Comparison of ENCODE assay signal across 1 fruit fly cellular context in genomic region chr2L:7281430-7281829, dm6.
A peak's percentile ranks its signal among the peaks of the same experiment; 100 is the strongest.
TF ChIP-seq lines count a peak whose summit lies in the region.

No protein-coding gene starts in this region.

TF ChIP-seq in whole organism, embryonic, 481 proteins besides CTCF, POLR2A, EP300 and RAD21 (continued from another document and continues in another):
- peak; percentile 71 for TF ChIP-seq Sox102F (GFP tag; optimal IDR thresholded peaks at IDR 0.05; lab: Kevin White, UChicago)
- peak; percentile 11 for TF ChIP-seq Oli (tag; optimal IDR thresholded peaks at IDR 0.05; lab: Kevin White, UChicago)
- no peak for TF ChIP-seq odd (GFP tag; optimal IDR thresholded peaks at IDR 0.05; lab: Kevin White, UChicago)
- no peak for TF ChIP-seq pros (GFP tag; optimal IDR thresholded peaks at IDR 0.05; lab: Kevin White, UChicago)
- peak in 1 of 2 experiments; percentile 28 for TF ChIP-seq insv (GFP tag; optimal IDR thresholded peaks at IDR 0.05; lab: Kevin White, UChicago)
- no peak for TF ChIP-seq CG4282 (GFP tag; optimal IDR thresholded peaks at IDR 0.05; lab: Kevin White, UChicago)
- TF ChIP-seq chm (GFP tag; IDR thresholded peaks at IDR 0.05; lab: Robert Waterston, UW): no peak
- peak; percentile 44 for TF ChIP-seq CG12744 (GFP tag; optimal IDR thresholded peaks at IDR 0.05; lab: Kevin White, UChicago)
- no peak for TF ChIP-seq Taf1 (GFP tag; IDR thresholded peaks at IDR 0.05; lab: Robert Waterston, UW)
- peak; percentile 37 for TF ChIP-seq CG7786 (GFP tag; optimal IDR thresholded peaks at IDR 0.05; lab: Kevin White, UChicago)
- TF ChIP-seq bowl (GFP tag; IDR thresholded peaks at IDR 0.05; lab: Robert Waterston, UW): no peak
- TF ChIP-seq Hr51 (GFP tag; optimal IDR thresholded peaks at IDR 0.05; lab: Kevin White, UChicago): peak; percentile 46 to 47
- TF ChIP-seq HLH3B (GFP tag; IDR thresholded peaks at IDR 0.05; lab: Robert Waterston, UW): no peak
- TF ChIP-seq CG4360 (GFP tag; IDR thresholded peaks at IDR 0.05; lab: Robert Waterston, UW): no peak
- TF ChIP-seq fd96Cb (tag; optimal IDR thresholded peaks at IDR 0.05; lab: Kevin White, UChicago): peak; percentile 36
- no peak for TF ChIP-seq gcm (GFP tag; optimal IDR thresholded peaks at IDR 0.05; lab: Kevin White, UChicago)
- TF ChIP-seq CG30020 (tag; optimal IDR thresholded peaks at IDR 0.05; lab: Kevin White, UChicago): no peak
- TF ChIP-seq sug (tag; optimal IDR thresholded peaks at IDR 0.05; lab: Kevin White, UChicago): peak; percentile 61
- no peak for TF ChIP-seq Asciz (GFP tag; optimal IDR thresholded peaks at IDR 0.05; lab: Kevin White, UChicago)
- TF ChIP-seq CrebB (tag; optimal IDR thresholded peaks at IDR 0.05; lab: Kevin White, UChicago): no peak
- no peak for TF ChIP-seq Scr (GFP tag; IDR thresholded peaks at IDR 0.05; lab: Robert Waterston, UW; ENCODE audit: partially characterized antibody)
- no peak for TF ChIP-seq Nf-YB (GFP tag; optimal IDR thresholded peaks at IDR 0.05; lab: Kevin White, UChicago)
- TF ChIP-seq amos (GFP tag; IDR thresholded peaks at IDR 0.05; lab: Robert Waterston, UW; ENCODE audit: partially characterized antibody): peak; percentile 79
- peak; percentile 23 for TF ChIP-seq sd (tag; optimal IDR thresholded peaks at IDR 0.05; lab: Kevin White, UChicago)
- peak; percentile 34 for TF ChIP-seq CG9609 (GFP tag; optimal IDR thresholded peaks at IDR 0.05; lab: Kevin White, UChicago)
- TF ChIP-seq CG12659 (GFP tag; optimal IDR thresholded peaks at IDR 0.05; lab: Kevin White, UChicago): peak; percentile 29
- TF ChIP-seq sna (GFP tag; IDR thresholded peaks at IDR 0.05; lab: Robert Waterston, UW; ENCODE audit: partially characterized antibody): no peak
- TF ChIP-seq nmo (GFP tag; optimal IDR thresholded peaks at IDR 0.05; lab: Kevin White, UChicago): peak; percentile 64
- no peak for TF ChIP-seq Atf6 (GFP tag; IDR thresholded peaks at IDR 0.05; lab: Robert Waterston, UW)
- peak; percentile 27; the same call in 1 of the 2 replicates for TF ChIP-seq esg (GFP tag; conservative IDR thresholded peaks at IDR 0.05; lab: Robert Waterston, UW)
- TF ChIP-seq lab (GFP tag; optimal IDR thresholded peaks at IDR 0.05; lab: Kevin White, UChicago): no peak
- TF ChIP-seq CG18262 (tag; optimal IDR thresholded peaks at IDR 0.05; lab: Kevin White, UChicago): peak; percentile 43
- TF ChIP-seq CG1647 (GFP tag; optimal IDR thresholded peaks at IDR 0.05; lab: Kevin White, UChicago): peak; percentile 39
- TF ChIP-seq Gug (GFP tag; IDR thresholded peaks at IDR 0.05; lab: Robert Waterston, UW): peak; percentile 71
- no peak for TF ChIP-seq hth (optimal IDR thresholded peaks at IDR 0.05; lab: Kevin White, UChicago)
- peak; percentile 73 for TF ChIP-seq lmd (GFP tag; IDR thresholded peaks at IDR 0.05; lab: Robert Waterston, UW)
- TF ChIP-seq Jarid2 (GFP tag; optimal IDR thresholded peaks at IDR 0.05; lab: Kevin White, UChicago): peak; percentile 75
- no peak for TF ChIP-seq br (optimal IDR thresholded peaks at IDR 0.05; lab: Kevin White, UChicago)
- TF ChIP-seq CG6683 (GFP tag; optimal IDR thresholded peaks at IDR 0.05; lab: Kevin White, UChicago): no peak
- peak; percentile 43 for TF ChIP-seq CG18619 (GFP tag; optimal IDR thresholded peaks at IDR 0.05; lab: Kevin White, UChicago)
- TF ChIP-seq exex (tag; optimal IDR thresholded peaks at IDR 0.05; lab: Kevin White, UChicago): no peak
- TF ChIP-seq ftz-f1 (GFP tag; optimal IDR thresholded peaks at IDR 0.05; lab: Kevin White, UChicago): no peak
- TF ChIP-seq CG10431 (GFP tag; optimal IDR thresholded peaks at IDR 0.05; lab: Kevin White, UChicago): no peak
- peak; percentile 35 for TF ChIP-seq CG2678 (tag; optimal IDR thresholded peaks at IDR 0.05; lab: Kevin White, UChicago)
- TF ChIP-seq pnt (GFP tag; optimal IDR thresholded peaks at IDR 0.05; lab: Kevin White, UChicago): peak; percentile 74
- peak; percentile 44 for TF ChIP-seq CG17912 (GFP tag; optimal IDR thresholded peaks at IDR 0.05; lab: Kevin White, UChicago)
- TF ChIP-seq Dad (GFP tag; optimal IDR thresholded peaks at IDR 0.05; lab: Kevin White, UChicago): peak; percentile 56
- TF ChIP-seq aop (GFP tag; IDR thresholded peaks at IDR 0.05; lab: Robert Waterston, UW): no peak
- peak; percentile 99 for TF ChIP-seq Ets65A (GFP tag; lab: Kevin White, UChicago)
- peak; percentile 74 for TF ChIP-seq vvl (GFP tag; IDR thresholded peaks at IDR 0.05; lab: Robert Waterston, UW)
- peak; percentile 31; the same call in 1 of the 2 replicates for TF ChIP-seq bbx (GFP tag; IDR thresholded peaks at IDR 0.05; lab: Robert Waterston, UW; ENCODE audit: partially characterized antibody)
- TF ChIP-seq CG2120 (GFP tag; optimal IDR thresholded peaks at IDR 0.05; lab: Kevin White, UChicago): peak; percentile 60
- no peak for TF ChIP-seq schlank (tag; optimal IDR thresholded peaks at IDR 0.05; lab: Kevin White, UChicago)
- TF ChIP-seq Hmx (GFP tag; optimal IDR thresholded peaks at IDR 0.05; lab: Kevin White, UChicago): no peak
- TF ChIP-seq p53 (GFP tag; optimal IDR thresholded peaks at IDR 0.05; lab: Kevin White, UChicago): peak; percentile 61
- peak; percentile 45; the same call in 1 of the 2 replicates for TF ChIP-seq Xrp1 (GFP tag; IDR thresholded peaks at IDR 0.05; lab: Robert Waterston, UW)
- peak; percentile 65 for TF ChIP-seq stwl (tag; optimal IDR thresholded peaks at IDR 0.05; lab: Kevin White, UChicago)
- TF ChIP-seq ewg (GFP tag; optimal IDR thresholded peaks at IDR 0.05; lab: Kevin White, UChicago): peak; percentile 23
- TF ChIP-seq CG11695 (GFP tag; IDR thresholded peaks at IDR 0.05; lab: Robert Waterston, UW): no peak
- no peak for TF ChIP-seq D19B (GFP tag; optimal IDR thresholded peaks at IDR 0.05; lab: Kevin White, UChicago)
- TF ChIP-seq zfh2 (GFP tag; optimal IDR thresholded peaks at IDR 0.05; lab: Kevin White, UChicago): peak; percentile 18
- TF ChIP-seq CG5180 (GFP tag; optimal IDR thresholded peaks at IDR 0.05; lab: Kevin White, UChicago): no peak
- TF ChIP-seq CG2875 (GFP tag; optimal IDR thresholded peaks at IDR 0.05; lab: Kevin White, UChicago): no peak
- peak; percentile 69 for TF ChIP-seq sisA (GFP tag; IDR thresholded peaks at IDR 0.05; lab: Robert Waterston, UW)
- TF ChIP-seq Dek (tag; optimal IDR thresholded peaks at IDR 0.05; lab: Kevin White, UChicago): peak; percentile 52
- peak; percentile 59 for TF ChIP-seq az2 (GFP tag; optimal IDR thresholded peaks at IDR 0.05; lab: Kevin White, UChicago)
- TF ChIP-seq Pdp1 (GFP tag; optimal IDR thresholded peaks at IDR 0.05; lab: Kevin White, UChicago): peak; percentile 67 to 78
- no peak for TF ChIP-seq Lim3 (GFP tag; IDR thresholded peaks at IDR 0.05; lab: Robert Waterston, UW)
- peak; percentile 25 for TF ChIP-seq CG10462 (GFP tag; optimal IDR thresholded peaks at IDR 0.05; lab: Kevin White, UChicago)
- TF ChIP-seq twi (tag; optimal IDR thresholded peaks at IDR 0.05; lab: Kevin White, UChicago): peak; percentile 46
- TF ChIP-seq CG8924 (tag; optimal IDR thresholded peaks at IDR 0.05; lab: Kevin White, UChicago): no peak
- TF ChIP-seq CG17612 (GFP tag; IDR thresholded peaks at IDR 0.05; lab: Robert Waterston, UW): no peak
- no peak for TF ChIP-seq kah (GFP tag; optimal IDR thresholded peaks at IDR 0.05; lab: Kevin White, UChicago)
- TF ChIP-seq CG8089 (GFP tag; optimal IDR thresholded peaks at IDR 0.05; lab: Kevin White, UChicago): peak; percentile 67
- TF ChIP-seq Hand (GFP tag; optimal IDR thresholded peaks at IDR 0.05; lab: Kevin White, UChicago): no peak
- peak; percentile 17; the same call in 1 of the 2 replicates for TF ChIP-seq CG4404 (GFP tag; IDR thresholded peaks at IDR 0.05; lab: Robert Waterston, UW)
- TF ChIP-seq CG12391 (tag; optimal IDR thresholded peaks at IDR 0.05; lab: Kevin White, UChicago): peak; percentile 22
- TF ChIP-seq CG32772 (GFP tag; IDR thresholded peaks at IDR 0.05; lab: Robert Waterston, UW): peak; percentile 82
- no peak for TF ChIP-seq Hr78 (GFP tag; optimal IDR thresholded peaks at IDR 0.05; lab: Kevin White, UChicago)
- peak; percentile 18 for TF ChIP-seq Fer1 (GFP tag; optimal IDR thresholded peaks at IDR 0.05; lab: Kevin White, UChicago)
- TF ChIP-seq ac (GFP tag; optimal IDR thresholded peaks at IDR 0.05; lab: Kevin White, UChicago): no peak
- TF ChIP-seq CG6254 (GFP tag; optimal IDR thresholded peaks at IDR 0.05; lab: Kevin White, UChicago): no peak
- TF ChIP-seq Poxn (GFP tag; IDR thresholded peaks at IDR 0.05; lab: Robert Waterston, UW): no peak
- no peak; the same call in 1 of the 2 replicates for TF ChIP-seq wor (GFP tag; IDR thresholded peaks at IDR 0.05; lab: Robert Waterston, UW)
- TF ChIP-seq corto (GFP tag; optimal IDR thresholded peaks at IDR 0.05; lab: Kevin White, UChicago): no peak
- no peak for TF ChIP-seq CG14965 (GFP tag; optimal IDR thresholded peaks at IDR 0.05; lab: Kevin White, UChicago; ENCODE audit: borderline replicate concordance)
- TF ChIP-seq CG16779 (GFP tag; IDR thresholded peaks at IDR 0.05; lab: Robert Waterston, UW): no peak
- TF ChIP-seq CG1602 (GFP tag; optimal IDR thresholded peaks at IDR 0.05; lab: Kevin White, UChicago): peak; percentile 77
- TF ChIP-seq pho (GFP tag; optimal IDR thresholded peaks at IDR 0.05; lab: Kevin White, UChicago): peak; percentile 17
- TF ChIP-seq Ravus (GFP tag; IDR thresholded peaks at IDR 0.05; lab: Robert Waterston, UW): no peak
- no peak for TF ChIP-seq CG9437 (GFP tag; optimal IDR thresholded peaks at IDR 0.05; lab: Kevin White, UChicago)
- TF ChIP-seq BEAF-32 (GFP tag; optimal IDR thresholded peaks at IDR 0.05; lab: Kevin White, UChicago): peak; percentile 2
- TF ChIP-seq mld (GFP tag; IDR thresholded peaks at IDR 0.05; lab: Robert Waterston, UW; ENCODE audit: partially characterized antibody): no peak
- TF ChIP-seq Med (GFP tag; lab: Kevin White, UChicago): peak; percentile 95
- TF ChIP-seq Gsc (GFP tag; IDR thresholded peaks at IDR 0.05; lab: Robert Waterston, UW): no peak; the same call in 1 of the 2 replicates
- TF ChIP-seq MBD-R2 (GFP tag; IDR thresholded peaks at IDR 0.05; lab: Robert Waterston, UW): no peak
- no peak for TF ChIP-seq CG33557 (GFP tag; optimal IDR thresholded peaks at IDR 0.05; lab: Kevin White, UChicago)
- peak; percentile 58; the same call in 2 of the 3 replicates for TF ChIP-seq Optix (GFP tag; IDR thresholded peaks at IDR 0.05; lab: Robert Waterston, UW)
- TF ChIP-seq Max (GFP tag; optimal IDR thresholded peaks at IDR 0.05; lab: Kevin White, UChicago): peak; percentile 54
- TF ChIP-seq Spps (tag; optimal IDR thresholded peaks at IDR 0.05; lab: Kevin White, UChicago): no peak
- TF ChIP-seq ase (GFP tag; IDR thresholded peaks at IDR 0.05; lab: Robert Waterston, UW): peak; percentile 50; the same call in 1 of the 3 replicates
- peak; percentile 17 for TF ChIP-seq CG13123 (GFP tag; optimal IDR thresholded peaks at IDR 0.05; lab: Kevin White, UChicago)
- no peak for TF ChIP-seq CG3995 (GFP tag; optimal IDR thresholded peaks at IDR 0.05; lab: Kevin White, UChicago)
- TF ChIP-seq ci (GFP tag; IDR thresholded peaks at IDR 0.05; lab: Robert Waterston, UW): peak; percentile 36; the same call in 2 of the 3 replicates
- no peak for TF ChIP-seq zf30C (GFP tag; optimal IDR thresholded peaks at IDR 0.05; lab: Kevin White, UChicago)
- TF ChIP-seq Hmr (GFP tag; optimal IDR thresholded peaks at IDR 0.05; lab: Kevin White, UChicago): peak; percentile 52
- no peak for TF ChIP-seq CG1024 (GFP tag; IDR thresholded peaks at IDR 0.05; lab: Robert Waterston, UW)
- no peak for TF ChIP-seq klu (GFP tag; IDR thresholded peaks at IDR 0.05; lab: Robert Waterston, UW)
- TF ChIP-seq CG10209 (GFP tag; optimal IDR thresholded peaks at IDR 0.05; lab: Kevin White, UChicago): no peak
- peak; percentile 44 for TF ChIP-seq Mad (GFP tag; optimal IDR thresholded peaks at IDR 0.05; lab: Kevin White, UChicago)
- no peak for TF ChIP-seq CG31388 (GFP tag; optimal IDR thresholded peaks at IDR 0.05; lab: Kevin White, UChicago)
- TF ChIP-seq jing (GFP tag; optimal IDR thresholded peaks at IDR 0.05; lab: Kevin White, UChicago): peak; percentile 16
- no peak for TF ChIP-seq CG8281 (tag; optimal IDR thresholded peaks at IDR 0.05; lab: Kevin White, UChicago)
- TF ChIP-seq CHES-1-like (GFP tag; optimal IDR thresholded peaks at IDR 0.05; lab: Kevin White, UChicago): no peak
- TF ChIP-seq CG12219 (GFP tag; optimal IDR thresholded peaks at IDR 0.05; lab: Kevin White, UChicago): no peak
- peak; percentile 46 for TF ChIP-seq Fer3 (tag; optimal IDR thresholded peaks at IDR 0.05; lab: Kevin White, UChicago)
- TF ChIP-seq chn (GFP tag; optimal IDR thresholded peaks at IDR 0.05; lab: Kevin White, UChicago): peak; percentile 17
- TF ChIP-seq Awh (GFP tag; IDR thresholded peaks at IDR 0.05; lab: Robert Waterston, UW): no peak
- peak; percentile 91 for TF ChIP-seq Tbp (GFP tag; optimal IDR thresholded peaks at IDR 0.05; lab: Kevin White, UChicago)
- no peak for TF ChIP-seq psq (GFP tag; optimal IDR thresholded peaks at IDR 0.05; lab: Kevin White, UChicago)
- TF ChIP-seq dimm (GFP tag; IDR thresholded peaks at IDR 0.05; lab: Robert Waterston, UW): no peak
- peak; percentile 66 for TF ChIP-seq CG1603 (tag; optimal IDR thresholded peaks at IDR 0.05; lab: Kevin White, UChicago)
- TF ChIP-seq CG31224 (GFP tag; IDR thresholded peaks at IDR 0.05; lab: Robert Waterston, UW): peak; percentile 36
- TF ChIP-seq CG2202 (tag; optimal IDR thresholded peaks at IDR 0.05; lab: Kevin White, UChicago): no peak
- peak; percentile 45 for TF ChIP-seq CG15269 (tag; optimal IDR thresholded peaks at IDR 0.05; lab: Kevin White, UChicago)
- no peak for TF ChIP-seq dan (GFP tag; IDR thresholded peaks at IDR 0.05; lab: Robert Waterston, UW)
- no peak for TF ChIP-seq ap (GFP tag; IDR thresholded peaks at IDR 0.05; lab: Robert Waterston, UW)
- peak; percentile 74 for TF ChIP-seq CG2712 (tag; optimal IDR thresholded peaks at IDR 0.05; lab: Kevin White, UChicago)
- peak; percentile 69 for TF ChIP-seq Aef1 (GFP tag; IDR thresholded peaks at IDR 0.05; lab: Robert Waterston, UW)
- TF ChIP-seq CG10147 (GFP tag; optimal IDR thresholded peaks at IDR 0.05; lab: Kevin White, UChicago): peak; percentile 18
- peak; percentile 43 for TF ChIP-seq HmgD (GFP tag; optimal IDR thresholded peaks at IDR 0.05; lab: Kevin White, UChicago)
- peak; percentile 19 for TF ChIP-seq maf-S (GFP tag; optimal IDR thresholded peaks at IDR 0.05; lab: Kevin White, UChicago)
- no peak for TF ChIP-seq hbn (GFP tag; IDR thresholded peaks at IDR 0.05; lab: Robert Waterston, UW; ENCODE audit: partially characterized antibody)
- no peak for TF ChIP-seq CG11696 (GFP tag; IDR thresholded peaks at IDR 0.05; lab: Robert Waterston, UW)
- TF ChIP-seq inv (GFP tag; IDR thresholded peaks at IDR 0.05; lab: Robert Waterston, UW; ENCODE audit: partially characterized antibody): peak; percentile 33; the same call in 1 of the 2 replicates
